Worm (Caenorhabditis elegans) whole organism, early embryonic: Measurements from ENCODE around the gene rps-5.
"Not testable (repeated sequence)": the region's sequence is repeated elsewhere in the genome, so short reads cannot be mapped to it uniquely, and the experiment has no call there.

Experiments
- B0310.2 ChIP-seq: sonication (generic microtip); optimal IDR thresholded peaks from 2 replicates; lab custom pipeline; 2016; ENCODE audit warnings: mild to moderate bottlenecking, missing genetic modification characterization, missing compliant biosample characterization
- F13C5.2 ChIP-seq: sonication (generic microtip); optimal IDR thresholded peaks from 2 replicates; lab custom pipeline; 2017; ENCODE audit warnings: mild to moderate bottlenecking, missing genetic modification characterization, inconsistent platforms, missing compliant biosample characterization
- aly-1 ChIP-seq: sonication (generic microtip); optimal IDR thresholded peaks from 2 replicates; lab custom pipeline; 2016; ENCODE audit warnings: missing genetic modification characterization, missing compliant biosample characterization
- ama-1 ChIP-seq: fragments of 150-350 bp; optimal IDR thresholded peaks from 2 replicates; lab custom pipeline; 2014
- ceh-13 ChIP-seq: fragments of 200-800 bp; sonication (Bioruptor generic); optimal IDR thresholded peaks from 2 replicates; lab custom pipeline; 2018; ENCODE audit warnings: mild to moderate bottlenecking, missing genetic modification characterization, missing compliant biosample characterization
- ceh-36 ChIP-seq: sonication (generic microtip); optimal IDR thresholded peaks from 2 replicates; lab custom pipeline; 2016; ENCODE audit warnings: missing genetic modification characterization, inconsistent platforms, missing compliant biosample characterization
- ets-7 ChIP-seq: sonication (generic microtip); optimal IDR thresholded peaks from 2 replicates; lab custom pipeline; 2016; ENCODE audit warnings: missing genotype, missing genetic modification characterization, missing compliant biosample characterization
- flt-1 ChIP-seq: fragments of 200-800 bp; sonication (Bioruptor generic); IDR thresholded peaks from 2 replicates; pipeline ENCODE4 v1.3.6; 2022; ENCODE audit warnings: missing genetic modification characterization, missing compliant biosample characterization
- hmbx-1 ChIP-seq: sonication (generic microtip); optimal IDR thresholded peaks from 2 replicates; lab custom pipeline; 2016; ENCODE audit warnings: mild to moderate bottlenecking, missing genetic modification characterization, missing compliant biosample characterization
- hmg-4 ChIP-seq: fragments of 200-800 bp; sonication (Bioruptor generic); optimal IDR thresholded peaks from 2 replicates; lab custom pipeline; 2018; ENCODE audit warnings: mild to moderate bottlenecking, missing genetic modification characterization, missing compliant biosample characterization
- hnd-1 ChIP-seq: sonication (generic microtip); optimal IDR thresholded peaks from 2 replicates; lab custom pipeline; 2016; ENCODE audit warnings: missing genetic modification characterization, missing compliant biosample characterization
- pes-1 ChIP-seq: fragments of 200-800 bp; sonication (Bioruptor generic); IDR thresholded peaks from 2 replicates; pipeline ENCODE4 v1.3.6; 2022; ENCODE audit warnings: missing genetic modification reagents, missing genetic modification characterization, missing compliant biosample characterization
- scrt-1 ChIP-seq: fragments of 200-800 bp; sonication (Bioruptor generic); IDR thresholded peaks from 2 replicates; pipeline ENCODE4 v1.3.6; 2022; ENCODE audit warnings: missing genetic modification characterization, missing compliant biosample characterization
- sea-1 ChIP-seq: fragments of 200-800 bp; sonication (Bioruptor generic); conservative IDR thresholded peaks from 2 replicates; pipeline ENCODE4 v1.3.6; 2022; ENCODE audit warnings: missing genetic modification characterization, missing compliant biosample characterization
- tbx-11 ChIP-seq: fragments of 200-800 bp; sonication (Bioruptor generic); IDR thresholded peaks from 2 replicates; pipeline ENCODE4 v1.3.6; 2022; ENCODE audit warnings: missing genetic modification characterization, missing compliant biosample characterization
- tbx-37 ChIP-seq: fragments of 200-800 bp; sonication (Bioruptor generic); conservative IDR thresholded peaks from 2 replicates; pipeline ENCODE4 v1.3.6; 2022; ENCODE audit warnings: missing genetic modification reagents, missing genetic modification characterization, missing compliant biosample characterization
- tra-4 ChIP-seq: sonication (generic microtip); optimal IDR thresholded peaks from 2 replicates; lab custom pipeline; 2017; ENCODE audit warnings: missing genetic modification characterization, missing compliant biosample characterization

The rps-5 gene

ce11 chrIV:11110995-11111619, at the start of gene rps-5:
rps-5 (minus strand) TSS chrIV:11111045.
- TF ChIP-seq flt-1 (GFP tag; lab: Robert Waterston, UW) (no peak), ama-1 (no peak), F13C5.2 (tag; lab: Kevin White, UChicago) (no peak), pes-1 (no peak), tbx-11 (GFP tag; lab: Robert Waterston, UW) (no peak), tbx-37 (GFP tag; lab: Robert Waterston, UW) (no peak), tra-4 (no peak), scrt-1 (GFP tag; lab: Robert Waterston, UW) (no peak), hmg-4 (GFP tag; lab: Kevin White, UChicago) (no peak), aly-1 (tag; lab: Kevin White, UChicago) (no peak), ets-7 (tag; lab: Kevin White, UChicago) (no peak), ceh-36 (tag; lab: Kevin White, UChicago) (no peak), ceh-13 (GFP tag; lab: Kevin White, UChicago) (no peak), hmbx-1 (tag; lab: Kevin White, UChicago) (no peak), sea-1 (no peak), B0310.2 (tag; lab: Kevin White, UChicago) (no peak), hnd-1 (no peak)

DNA sequence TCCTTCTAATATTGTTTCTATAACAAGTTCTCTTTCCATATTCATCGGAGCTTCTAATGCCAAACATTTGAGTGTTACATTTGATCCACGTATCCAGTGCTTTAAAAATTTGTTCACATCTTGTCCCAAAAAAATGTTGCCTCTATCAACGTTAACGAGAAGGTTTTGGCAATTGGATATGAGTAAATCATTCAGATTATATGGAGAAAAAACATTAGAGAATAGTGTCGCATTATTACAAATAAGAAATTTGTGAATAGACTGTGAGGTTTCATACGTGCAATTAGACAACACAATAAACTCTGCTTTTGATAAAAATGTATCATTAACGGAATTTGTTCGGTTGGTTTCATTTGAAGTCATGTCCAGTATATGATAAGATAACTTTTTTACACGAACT, 49.0 kb upstream of the rps-5 start, which contains the start of gene mboa-4:
Gene mboa-4, minus strand, starts transcription at position 101 of the 400 bp plus-strand sequence.
- TF ChIP-seq ceh-36 (tag; lab: Kevin White, UChicago) (no peak), B0310.2 (tag; lab: Kevin White, UChicago) (no peak), hnd-1 (no peak), tbx-37 (GFP tag; lab: Robert Waterston, UW) (no peak), scrt-1 (GFP tag; lab: Robert Waterston, UW) (no peak), tra-4 (no peak), flt-1 (GFP tag; lab: Robert Waterston, UW) (no peak), ets-7 (tag; lab: Kevin White, UChicago) (no peak), aly-1 (tag; lab: Kevin White, UChicago) (no peak), tbx-11 (GFP tag; lab: Robert Waterston, UW) (no peak), F13C5.2 (tag; lab: Kevin White, UChicago) (no peak), ama-1 (no peak), pes-1 (no peak), hmbx-1 (tag; lab: Kevin White, UChicago) (no peak), ceh-13 (GFP tag; lab: Kevin White, UChicago) (no peak)

- TF ChIP-seq ceh-13 (GFP tag; lab: Kevin White, UChicago) (no peak), ceh-36 (tag; lab: Kevin White, UChicago) (no peak), hmbx-1 (tag; lab: Kevin White, UChicago) (no peak), ets-7 (tag; lab: Kevin White, UChicago) (no peak), B0310.2 (tag; lab: Kevin White, UChicago) (no peak), ama-1 (no peak), F13C5.2 (tag; lab: Kevin White, UChicago) (no peak), pes-1 (no peak), hmg-4 (GFP tag; lab: Kevin White, UChicago) (no peak)
These were observed 45.7 kb upstream of the rps-5 start for ce11 chrIV:11156526-11156925.

DNA sequence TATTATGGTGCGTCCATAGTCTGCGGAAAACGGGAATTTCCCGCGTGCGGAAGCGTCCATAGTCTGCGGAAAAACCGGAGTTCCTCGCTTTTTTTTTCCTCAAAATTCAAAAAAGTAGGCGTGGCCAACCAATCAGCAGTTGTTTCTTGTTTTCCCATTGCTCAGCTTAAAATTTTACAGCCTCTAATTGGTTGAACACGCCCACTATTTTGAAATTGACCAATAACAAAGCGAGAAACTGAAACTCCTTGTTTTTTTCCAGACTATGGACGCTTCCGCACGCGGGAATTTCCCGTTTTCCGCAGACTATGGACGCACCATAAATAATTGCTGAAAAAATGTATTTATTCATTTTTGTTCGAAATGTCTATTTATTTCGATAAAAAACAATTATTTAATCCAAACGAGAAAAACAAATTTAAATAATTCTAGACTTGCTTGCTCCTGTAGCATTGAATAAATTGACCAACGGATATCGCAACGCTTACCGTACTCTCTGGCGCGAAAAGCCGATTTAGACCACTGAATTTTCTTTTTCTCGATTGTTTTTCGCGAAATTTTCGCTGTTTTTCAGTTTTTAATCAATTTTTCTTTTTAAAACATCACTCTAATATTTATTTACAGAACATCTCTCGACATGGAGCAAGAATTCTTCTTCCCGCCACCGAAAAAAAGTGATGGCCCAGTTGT, 43.7 kb upstream of the rps-5 start, which contains the start of gene C08F8.3:
Gene C08F8.3, plus strand, starts transcription at position 620 of the 690 bp plus-strand sequence.
- not testable (repeated sequence) for TF ChIP-seq hmbx-1 (tag; lab: Kevin White, UChicago); scrt-1 (GFP tag; lab: Robert Waterston, UW); ets-7 (tag; lab: Kevin White, UChicago)

ce11 chrIV:11150844-11151243, 40.0 kb upstream of the rps-5 start, which contains the start of gene C08F8.2:
C08F8.2 (plus strand) TSS chrIV:11150997.
- TF ChIP-seq scrt-1 (GFP tag; lab: Robert Waterston, UW) (no peak), hnd-1 (no peak), ets-7 (tag; lab: Kevin White, UChicago) (no peak), tra-4 (no peak), B0310.2 (tag; lab: Kevin White, UChicago) (no peak), F13C5.2 (tag; lab: Kevin White, UChicago) (no peak)

DNA sequence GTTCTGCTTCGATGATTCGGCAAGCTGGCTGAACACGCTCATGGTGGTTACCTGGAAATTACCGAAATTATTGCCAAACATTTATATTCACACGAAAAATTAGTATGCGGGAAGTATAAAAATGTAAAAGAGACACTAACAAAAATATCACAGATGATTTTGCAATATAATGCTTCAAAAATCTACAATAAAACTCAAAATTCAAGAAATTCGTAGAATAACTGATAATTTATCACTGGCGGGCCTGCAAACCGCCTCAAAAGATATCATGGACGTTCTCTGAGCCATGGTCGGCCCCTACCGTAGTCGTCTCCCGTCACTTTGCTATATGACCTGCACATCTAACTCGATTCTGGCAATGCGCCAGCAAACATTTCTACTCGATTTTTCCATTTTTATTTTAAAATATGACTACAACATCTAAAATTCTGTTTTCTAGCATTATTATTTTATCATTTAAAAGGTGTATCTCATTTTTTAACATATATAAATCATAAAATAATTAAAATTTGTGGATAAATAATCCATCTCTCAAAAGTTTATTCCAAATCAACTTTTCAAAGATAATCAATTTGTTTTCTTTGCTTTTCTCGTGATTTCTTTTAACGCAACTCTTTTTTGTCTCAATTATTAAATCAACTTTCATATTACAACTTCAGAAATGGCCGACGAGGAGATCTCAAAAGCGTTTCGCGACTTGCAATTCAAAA, 38.8 kb upstream of the rps-5 start, which contains the start of the genes F01G4.6 and pfd-1:
Gene F01G4.6, minus strand, starts transcription at position 51 of the 710 bp plus-strand sequence.
Gene pfd-1, plus strand, starts transcription at position 660 of the 710 bp plus-strand sequence.
- TF ChIP-seq ceh-36 (tag; lab: Kevin White, UChicago) (no peak), B0310.2 (tag; lab: Kevin White, UChicago) (no peak), ets-7 (tag; lab: Kevin White, UChicago) (no peak), pes-1 (peak; percentile 50; the same call in 1 of the 2 replicates), F13C5.2 (tag; lab: Kevin White, UChicago) (peak; percentile 62), tbx-37 (GFP tag; lab: Robert Waterston, UW) (no peak), aly-1 (tag; lab: Kevin White, UChicago) (no peak), ama-1 (no peak), scrt-1 (GFP tag; lab: Robert Waterston, UW) (no peak), tra-4 (no peak), hnd-1 (no peak), sea-1 (no peak), ceh-13 (GFP tag; lab: Kevin White, UChicago) (no peak), flt-1 (GFP tag; lab: Robert Waterston, UW) (0 out of 2 replicates have a peak, but pooled peaks have one; percentile 15), hmbx-1 (tag; lab: Kevin White, UChicago) (no peak), tbx-11 (GFP tag; lab: Robert Waterston, UW) (no peak), hmg-4 (GFP tag; lab: Kevin White, UChicago) (no peak)
